Worm (Caenorhabditis elegans): ENCODE results near the gene hsp-90.

- no peak for TF ChIP-seq aly-2 (tag; optimal IDR thresholded peaks at IDR 0.05)
- TF ChIP-seq nhr-76 (tag; optimal IDR thresholded peaks at IDR 0.05): no peak
- no peak for TF ChIP-seq lin-13 (GFP tag; optimal IDR thresholded peaks at IDR 0.05)
- no peak for TF ChIP-seq unc-30 (tag; optimal IDR thresholded peaks at IDR 0.05)
- no peak for TF ChIP-seq nhr-11 (tag; optimal IDR thresholded peaks at IDR 0.05)
- no peak for TF ChIP-seq C04F5.9 (tag; optimal IDR thresholded peaks at IDR 0.05)
- peak in 2 of 6 experiments; percentile 2 to 41 for TF ChIP-seq elt-3 (tag; optimal IDR thresholded peaks at IDR 0.05)
- TF ChIP-seq nhr-90 (tag; optimal IDR thresholded peaks at IDR 0.05; ENCODE audit: poor library complexity): no peak
- TF ChIP-seq lir-3 (tag; optimal IDR thresholded peaks at IDR 0.05; ENCODE audit: poor library complexity): no peak
Observed at ce11 chrV:14658131-14658530, 26.6 kb upstream of the hsp-90 start, which contains the start of gene slc-25A29.
